Worm (Caenorhabditis elegans) whole organism, late embryonic: Measurements from ENCODE around the gene R05H10.1.

Experiments used
- K09A11.1 ChIP-seq: sonication (generic microtip); optimal IDR thresholded peaks from 2 replicates; lab custom pipeline; 2017; ENCODE audit warnings: antibody characterized with exemption, mild to moderate bottlenecking, missing genetic modification characterization, missing compliant biosample characterization; ENCODE audit not compliant: insufficient read depth
- ets-4 ChIP-seq: sonication (generic microtip); optimal IDR thresholded peaks from 2 replicates; lab custom pipeline; 2016; ENCODE audit warnings: missing genetic modification characterization, missing compliant biosample characterization
- hlh-13 ChIP-seq: fragments of 200-800 bp; sonication (Bioruptor generic); optimal IDR thresholded peaks from 2 replicates; lab custom pipeline; 2018; ENCODE audit warnings: mild to moderate bottlenecking, missing genetic modification characterization, missing compliant biosample characterization
- hlh-6 ChIP-seq: sonication (generic microtip); optimal IDR thresholded peaks from 2 replicates; lab custom pipeline; 2016; ENCODE audit warnings: missing genotype, missing genetic modification characterization, missing compliant biosample characterization
- lim-6 ChIP-seq: sonication (generic microtip); optimal IDR thresholded peaks from 2 replicates; lab custom pipeline; 2016; ENCODE audit warnings: missing genetic modification characterization, missing compliant biosample characterization
- nfya-1 ChIP-seq: sonication (generic microtip); optimal IDR thresholded peaks from 2 replicates; lab custom pipeline; 2017; ENCODE audit warnings: missing genetic modification characterization, mild to moderate bottlenecking, missing compliant biosample characterization, antibody characterized with exemption, moderate library complexity
- nhr-11 ChIP-seq: fragments of 150-350 bp; optimal IDR thresholded peaks from 2 replicates; lab custom pipeline; 2014; ENCODE audit warnings: missing biosample characterization, missing genetic modification characterization
- npax-4 ChIP-seq: sonication (generic microtip); optimal IDR thresholded peaks from 2 replicates; lab custom pipeline; 2016; ENCODE audit warnings: missing genetic modification characterization, missing compliant biosample characterization
- pha-2 ChIP-seq: sonication (generic microtip); optimal IDR thresholded peaks from 2 replicates; lab custom pipeline; 2017; ENCODE audit warnings: mild to moderate bottlenecking, missing genetic modification characterization, missing compliant biosample characterization
- pha-4 ChIP-seq: fragments of 150-350 bp; optimal IDR thresholded peaks from 2 replicates; lab custom pipeline; 2018; ENCODE audit warnings: missing biosample characterization, missing genetic modification reagents, missing genetic modification characterization
- zip-5 ChIP-seq: sonication (generic microtip); optimal IDR thresholded peaks from 2 replicates; lab custom pipeline; 2016; ENCODE audit warnings: missing genetic modification characterization, missing compliant biosample characterization

ce11 chrII:14867530-14867929 is 15.9 kb downstream of the R05H10.1 start:
- TF ChIP-seq nhr-11: no peak
- TF ChIP-seq lim-6 (tag; lab: Kevin White, UChicago): no peak
- TF ChIP-seq hlh-13: no peak
- TF ChIP-seq npax-4 (tag; lab: Kevin White, UChicago): no peak
- TF ChIP-seq nfya-1 (tag; lab: Kevin White, UChicago): no peak
- TF ChIP-seq pha-4: no peak
- TF ChIP-seq zip-5 (tag; lab: Kevin White, UChicago): no peak
- TF ChIP-seq ets-4 (tag; lab: Kevin White, UChicago): no peak
- TF ChIP-seq K09A11.1 (tag; lab: Kevin White, UChicago): no peak
- no peak for TF ChIP-seq pha-2 (tag; lab: Kevin White, UChicago)
- no peak for TF ChIP-seq hlh-6 (tag; lab: Kevin White, UChicago)
